Worm (Caenorhabditis elegans): ENCODE measurements around the gene C24H11.5.

- TF ChIP-seq ama-1 (optimal IDR thresholded peaks at IDR 0.05) (no peak), aly-2 (tag; optimal IDR thresholded peaks at IDR 0.05) (no peak), lin-15B (tag; optimal IDR thresholded peaks at IDR 0.05) (no peak), elt-3 (tag; optimal IDR thresholded peaks at IDR 0.05) (no peak), mml-1 (tag; optimal IDR thresholded peaks at IDR 0.05) (no peak), snpc-4 (tag; optimal IDR thresholded peaks at IDR 0.05) (no peak), unc-62 (GFP tag; optimal IDR thresholded peaks at IDR 0.05) (no peak), nfya-1 (tag; optimal IDR thresholded peaks at IDR 0.05; ENCODE audit: insufficient read depth) (no peak)
Observed at ce11 chrIII:11822407-11822806, 42.4 kb downstream of the C24H11.5 start, which contains the start of gene maa-1.
